Worm (Caenorhabditis elegans): ENCODE data around the gene plpr-1.

DNA sequence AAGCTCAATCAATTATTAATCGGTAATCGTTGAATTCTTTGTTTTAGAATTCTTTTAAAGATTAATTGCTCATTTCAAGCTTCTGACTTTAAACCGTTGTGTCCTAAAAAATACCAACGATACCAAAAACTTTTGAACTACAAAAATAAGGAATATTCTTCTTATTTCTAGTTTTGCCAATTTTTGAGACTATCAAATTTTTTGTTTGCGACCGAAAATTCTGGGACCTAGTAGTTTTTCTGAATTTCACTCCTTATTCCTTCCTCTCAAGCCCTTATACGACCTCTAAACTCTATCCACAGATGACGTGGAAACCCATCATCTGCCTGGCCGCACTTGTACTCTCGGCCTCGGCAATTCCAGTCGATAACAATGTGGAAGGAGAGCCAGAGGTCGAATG is 46.7 kb downstream of the plpr-1 start, which contains the start of gene cut-1:
- no peak for TF ChIP-seq ceh-2 (tag; optimal IDR thresholded peaks at IDR 0.05)
- no peak for TF ChIP-seq pat-9 (tag; optimal IDR thresholded peaks at IDR 0.05)
- no peak for TF ChIP-seq rnt-1 (tag; optimal IDR thresholded peaks at IDR 0.05)
- no peak for TF ChIP-seq ceh-22 (tag; optimal IDR thresholded peaks at IDR 0.05)
- TF ChIP-seq F13H6.1 (tag; optimal IDR thresholded peaks at IDR 0.05) = no peak
- no peak for TF ChIP-seq fkh-10 (GFP tag; optimal IDR thresholded peaks at IDR 0.05)
- TF ChIP-seq npax-4 (tag; optimal IDR thresholded peaks at IDR 0.05) = no peak
- TF ChIP-seq C38D4.7 (GFP tag; optimal IDR thresholded peaks at IDR 0.05) = no peak
- TF ChIP-seq dmd-4 (tag; optimal IDR thresholded peaks at IDR 0.05; ENCODE audit: borderline replicate concordance) = no peak
- TF ChIP-seq pha-2 (tag; optimal IDR thresholded peaks at IDR 0.05) = no peak
